Worm (Caenorhabditis elegans): ENCODE data around the gene wrb-1.

Gene wrb-1

DNA sequence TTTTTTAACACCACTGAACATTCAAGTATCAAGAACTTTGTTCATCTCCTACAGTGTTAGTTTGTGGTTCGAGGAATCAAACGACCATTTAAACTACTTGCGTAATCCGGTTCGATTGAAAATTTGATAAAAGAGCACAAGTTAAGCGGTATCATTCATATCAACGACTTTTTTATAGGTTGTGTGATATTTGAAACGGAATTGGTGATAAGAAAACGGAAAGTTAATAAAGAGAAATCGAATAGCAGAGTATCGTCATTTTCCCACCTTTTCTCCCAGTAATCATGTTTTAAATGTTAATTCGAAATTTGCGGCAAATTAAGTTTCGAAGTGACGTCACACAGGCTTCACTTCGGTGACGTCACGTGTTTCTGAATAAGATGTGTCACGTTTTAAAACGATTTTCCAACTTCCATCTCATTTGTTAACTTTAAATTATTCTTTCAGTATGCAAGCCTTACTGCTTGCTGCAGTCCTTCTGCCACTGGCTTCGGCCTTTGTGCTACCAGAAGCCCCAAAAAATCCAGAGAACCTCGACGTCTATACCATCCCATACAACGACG is 19.5 kb upstream of the wrb-1 start, which contains the start of gene T21H3.1:
Gene T21H3.1 (plus strand): TSS at position 448 of the 563 bp plus-strand sequence.
- TF ChIP-seq unc-62 (GFP tag; optimal IDR thresholded peaks at IDR 0.05): no peak

DNA sequence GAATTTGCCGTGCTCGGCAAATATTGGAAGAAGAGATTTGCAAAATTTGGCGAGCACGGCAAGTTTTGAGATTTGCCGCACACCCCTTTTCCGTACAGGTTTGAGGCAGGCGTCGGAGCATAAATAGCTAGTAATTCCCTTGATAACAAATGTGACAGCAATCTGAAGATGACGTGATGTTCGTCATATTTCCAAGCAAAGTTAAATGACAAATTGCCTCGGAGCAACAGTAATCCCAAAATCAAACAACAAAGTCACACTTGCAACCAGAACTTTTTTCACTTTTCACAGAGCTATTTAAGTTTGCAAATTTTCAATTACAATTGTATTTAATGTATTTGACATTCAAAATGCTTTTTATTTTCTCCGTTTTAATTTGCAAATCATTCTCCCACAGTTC is 16.6 kb upstream of the wrb-1 start, which contains the start of gene F25A2.1:
Gene F25A2.1 (plus strand): TSS at position 301 of the 400 bp plus-strand sequence.
- TF ChIP-seq unc-62 (GFP tag; optimal IDR thresholded peaks at IDR 0.05): no peak

DNA sequence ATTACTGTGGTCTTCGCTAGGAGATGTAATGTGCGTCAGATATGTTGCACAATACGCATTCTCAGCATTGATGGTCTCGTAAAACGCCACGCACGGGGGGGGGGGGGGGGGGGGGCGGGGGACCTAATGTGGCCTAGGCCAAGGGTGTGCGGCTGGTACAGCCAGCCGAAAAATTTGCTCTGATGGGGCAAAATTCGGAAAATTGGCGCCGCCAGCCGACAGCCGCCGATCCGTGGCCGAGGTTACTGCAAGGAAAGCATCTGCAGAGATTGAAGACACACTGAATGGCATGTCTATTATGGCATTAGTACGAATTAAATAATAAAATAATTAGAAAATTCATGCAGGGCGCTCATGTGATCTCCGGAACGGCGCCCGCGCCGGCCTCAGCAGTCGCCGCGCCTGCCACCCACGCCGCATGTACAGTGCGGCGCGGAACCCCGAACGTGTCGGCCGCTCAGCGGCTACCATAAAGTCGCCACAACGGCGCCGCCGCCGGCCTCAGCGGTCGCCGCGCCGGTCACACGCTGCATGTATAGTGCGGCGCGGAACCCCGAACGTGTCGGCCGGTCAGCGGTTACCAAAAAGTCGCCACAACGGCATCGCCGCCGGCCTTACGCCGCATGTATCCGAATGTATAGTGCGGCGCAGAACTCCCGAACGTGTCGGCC is 3.5 kb downstream of the wrb-1 start, which contains the start of gene Y50D4A.6:
Gene Y50D4A.6 (minus strand): TSS at position 51 of the 671 bp plus-strand sequence.
- no peak for TF ChIP-seq unc-62 (GFP tag; optimal IDR thresholded peaks at IDR 0.05)

DNA sequence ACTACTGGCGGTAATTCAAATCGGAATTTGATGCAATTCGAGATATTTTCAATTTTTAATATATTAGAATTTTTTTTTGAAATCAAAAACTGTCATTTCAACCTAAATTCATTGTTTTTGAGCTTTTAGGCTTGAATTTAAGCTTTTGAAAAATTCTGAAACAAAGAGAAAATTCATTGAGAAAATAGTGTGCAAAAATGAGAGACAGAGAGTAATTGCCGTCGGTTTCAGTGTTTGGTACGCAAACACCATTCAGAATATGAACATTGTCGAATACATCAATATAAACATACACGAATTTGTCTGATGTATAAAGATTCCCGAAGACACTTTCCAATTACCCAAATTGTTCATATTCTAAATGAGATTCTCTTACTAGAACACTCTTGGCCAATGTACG is 5.8 kb downstream of the wrb-1 start:
- no peak for TF ChIP-seq unc-62 (GFP tag; optimal IDR thresholded peaks at IDR 0.05)

DNA sequence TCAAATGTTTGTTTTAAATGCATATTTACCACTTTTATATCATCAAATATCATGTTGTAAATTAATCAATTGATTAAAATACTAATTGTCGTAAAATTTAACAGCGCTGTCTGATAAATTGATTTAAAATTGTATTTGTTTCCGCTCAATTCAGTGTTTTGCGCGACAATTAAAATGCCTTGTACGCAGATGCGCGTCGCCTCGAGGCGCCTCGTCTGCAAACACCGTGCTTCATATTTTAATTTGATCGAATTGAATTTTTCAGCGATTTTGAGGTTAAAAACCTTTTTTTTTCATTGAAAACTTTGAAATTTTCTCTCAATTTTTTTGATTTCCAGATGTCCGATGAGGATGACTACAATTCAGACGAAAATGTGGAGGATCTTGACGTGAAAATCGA is 11.1 kb downstream of the wrb-1 start, which contains the start of gene Y50D4A.5:
Gene Y50D4A.5 (plus strand): TSS at position 337 of the 400 bp plus-strand sequence.
- no peak for TF ChIP-seq unc-62 (GFP tag; optimal IDR thresholded peaks at IDR 0.05)

DNA sequence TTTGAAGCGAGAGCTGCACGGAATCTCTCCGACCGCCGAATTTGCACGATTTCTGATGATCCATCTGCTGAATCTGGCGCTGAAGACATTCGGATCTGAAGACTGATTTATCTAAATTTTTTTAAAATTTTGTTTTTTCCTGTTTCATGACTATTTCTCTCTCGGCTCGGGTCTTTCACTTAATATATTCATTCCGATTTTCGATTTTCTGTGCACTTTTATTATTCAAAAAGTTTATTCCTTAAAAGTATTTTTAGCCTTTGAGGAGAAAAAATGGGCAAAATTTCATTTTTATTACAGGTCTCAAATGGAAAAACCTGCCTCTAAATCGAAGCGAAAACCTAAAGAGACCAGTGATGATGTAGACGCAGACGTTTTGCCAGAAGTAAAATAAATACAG is 11.7 kb downstream of the wrb-1 start, which contains the start of gene Y50D4A.1:
Gene Y50D4A.1 (plus strand): TSS at position 301 of the 400 bp plus-strand sequence.
- no peak for TF ChIP-seq unc-62 (GFP tag; optimal IDR thresholded peaks at IDR 0.05)

DNA sequence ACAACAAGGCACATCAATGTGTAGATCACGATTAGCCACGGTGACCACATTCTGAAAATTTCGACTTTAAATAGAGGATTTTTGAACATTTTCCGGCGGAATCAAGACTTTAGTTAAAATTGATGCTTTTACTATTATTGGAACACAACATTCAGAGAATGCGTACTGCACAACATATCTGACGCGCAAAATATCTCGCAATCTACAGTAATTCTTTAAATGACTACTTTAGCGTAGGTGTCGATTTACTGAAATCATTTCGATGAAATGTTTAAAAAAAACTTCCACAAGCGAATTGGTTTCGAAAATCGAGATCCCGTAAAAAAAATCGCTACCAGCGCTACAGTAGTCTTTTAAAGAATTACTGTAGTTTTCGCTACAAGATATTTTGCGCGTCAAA is 24.6 kb downstream of the wrb-1 start, which contains the start of gene Y50D4A.10:
Gene Y50D4A.10 (minus strand): TSS at position 57 of the 400 bp plus-strand sequence.
- TF ChIP-seq unc-62 (GFP tag; optimal IDR thresholded peaks at IDR 0.05): no peak

DNA sequence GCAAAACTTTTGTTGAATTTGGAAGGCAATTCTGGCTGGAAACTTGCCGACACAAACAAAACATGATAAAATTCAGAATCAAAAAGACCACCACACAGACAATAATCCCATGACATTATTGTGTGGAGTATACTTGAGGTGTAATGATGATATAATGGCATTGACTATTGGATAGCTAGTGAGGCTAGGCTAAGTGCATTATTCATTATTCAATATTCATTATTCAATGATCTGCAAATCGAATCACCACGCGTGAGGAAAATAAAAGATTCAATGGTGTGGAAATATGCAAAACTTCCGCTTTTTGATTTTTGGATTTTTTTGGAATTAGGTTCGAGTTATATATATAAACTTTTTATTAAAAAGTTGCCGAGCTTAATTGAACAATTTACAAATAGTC is 27.7 kb downstream of the wrb-1 start:
- no peak for TF ChIP-seq unc-62 (GFP tag; optimal IDR thresholded peaks at IDR 0.05)

DNA sequence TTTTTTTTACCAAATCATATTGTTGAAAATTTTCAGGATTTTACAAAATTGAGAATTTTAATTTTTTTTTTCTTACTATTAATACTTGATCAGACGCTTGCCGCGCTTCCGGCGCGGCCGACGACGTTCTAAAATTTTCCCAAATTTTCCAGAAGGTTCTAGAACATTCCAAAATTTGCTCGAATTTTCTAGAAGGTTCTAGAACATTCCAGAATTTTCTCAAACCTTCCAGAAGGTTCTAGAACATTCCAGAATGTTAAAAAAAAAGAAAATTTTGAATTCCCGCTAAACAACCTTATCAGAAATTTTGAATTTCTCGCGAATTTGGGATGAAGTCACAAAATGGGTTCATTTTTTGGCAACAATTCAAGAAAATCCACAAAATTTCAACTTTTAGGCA is 30.4 kb downstream of the wrb-1 start:
- TF ChIP-seq unc-62 (GFP tag; optimal IDR thresholded peaks at IDR 0.05): no peak

DNA sequence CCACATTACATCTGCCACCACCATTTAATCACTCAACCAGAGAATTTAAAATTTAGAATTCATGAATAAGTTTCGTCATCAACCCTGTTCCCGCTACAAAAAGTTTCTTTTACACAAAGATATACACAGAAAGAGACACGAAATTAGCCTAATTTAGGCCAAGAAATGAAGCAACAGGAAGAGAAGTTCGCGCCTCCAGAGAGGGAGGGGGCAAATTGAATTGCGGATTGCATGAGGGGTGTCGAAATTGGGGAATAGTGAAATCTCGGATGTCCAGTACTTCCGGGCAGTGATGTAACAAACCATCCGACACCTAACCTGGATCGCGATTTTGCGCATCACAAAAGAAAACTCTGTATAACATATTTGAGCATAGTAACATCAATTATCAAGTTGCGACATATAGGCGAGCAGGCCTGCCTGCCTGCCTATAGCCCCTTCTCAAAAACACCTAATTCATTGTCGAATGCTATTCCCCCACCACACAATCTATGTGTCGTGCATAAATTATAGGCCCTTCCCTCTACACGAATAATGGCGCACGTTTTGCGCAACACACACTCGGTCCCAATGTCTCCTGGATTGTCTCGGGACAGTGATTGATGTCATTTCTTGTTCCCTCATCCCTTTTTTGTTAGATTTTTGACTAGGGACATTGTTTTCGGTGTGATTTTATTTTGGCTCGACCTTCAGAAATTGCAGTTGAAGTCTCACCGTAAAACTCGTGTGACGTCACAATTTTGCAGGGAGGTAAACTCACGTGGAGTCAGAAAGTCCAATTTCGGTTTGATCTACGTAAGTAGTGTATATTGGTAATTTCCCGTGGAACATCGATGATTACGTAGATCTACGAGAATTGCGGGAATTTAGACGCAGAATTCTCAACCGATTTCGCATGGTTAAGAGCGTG is 32.1 kb downstream of the wrb-1 start:
- no peak for TF ChIP-seq unc-62 (GFP tag; optimal IDR thresholded peaks at IDR 0.05)

DNA sequence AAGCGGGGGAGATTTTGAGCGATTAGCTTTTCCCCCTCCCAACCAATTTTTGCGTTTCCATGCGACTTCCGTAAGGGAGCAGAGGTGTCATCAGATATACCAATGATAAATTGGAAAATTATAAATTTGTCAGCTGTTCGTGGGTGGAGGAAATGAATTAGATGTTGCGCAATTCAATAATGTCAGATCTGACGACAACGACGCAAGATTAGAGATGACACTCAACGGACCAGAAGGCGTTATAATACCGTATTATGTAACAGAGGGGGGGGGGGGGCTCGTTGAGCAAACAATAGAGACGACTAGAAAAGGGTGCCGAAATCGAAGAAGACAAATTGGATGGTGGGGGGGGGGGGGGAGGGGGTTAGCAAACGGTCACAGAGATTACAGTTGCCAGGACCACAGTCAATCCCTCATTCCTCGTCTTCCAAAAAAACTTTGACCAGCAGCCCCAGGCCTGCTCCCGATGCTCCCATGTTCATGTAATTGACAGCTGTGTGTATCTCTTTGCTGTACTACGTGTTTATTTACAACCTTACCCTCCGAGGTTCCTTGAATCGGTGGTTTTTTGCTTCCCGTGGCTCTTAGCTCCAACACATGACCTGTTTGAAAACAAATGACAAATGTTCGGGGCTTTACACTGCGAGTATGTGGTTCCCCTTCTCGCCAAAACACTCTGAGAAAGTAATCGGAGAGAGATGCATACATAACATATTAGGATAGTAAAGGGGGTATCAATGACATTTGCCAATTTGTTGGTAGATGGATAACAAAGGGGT is 33.2 kb downstream of the wrb-1 start:
- TF ChIP-seq unc-62 (GFP tag; optimal IDR thresholded peaks at IDR 0.05): no peak

DNA sequence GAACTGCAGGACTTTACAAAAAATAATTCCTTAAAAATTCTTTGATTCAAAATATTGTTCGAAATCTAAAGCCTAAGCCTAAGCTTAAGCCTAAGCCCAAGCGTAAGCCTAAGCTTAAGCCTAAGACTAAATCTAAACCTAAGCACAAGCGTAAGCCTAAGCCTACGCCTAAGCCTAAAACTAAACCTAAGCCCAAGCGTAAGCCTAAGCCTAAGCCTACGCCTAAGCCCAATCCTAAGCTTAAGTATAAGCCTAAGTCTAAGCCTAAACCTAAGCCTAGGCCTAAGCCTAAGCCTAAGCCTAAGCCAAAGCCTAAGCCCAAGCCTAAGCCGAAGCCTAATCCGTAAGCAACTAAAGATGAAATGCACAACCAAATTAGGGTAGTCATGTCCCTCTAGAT is 34.7 kb downstream of the wrb-1 start:
- no peak for TF ChIP-seq unc-62 (GFP tag; optimal IDR thresholded peaks at IDR 0.05)

DNA sequence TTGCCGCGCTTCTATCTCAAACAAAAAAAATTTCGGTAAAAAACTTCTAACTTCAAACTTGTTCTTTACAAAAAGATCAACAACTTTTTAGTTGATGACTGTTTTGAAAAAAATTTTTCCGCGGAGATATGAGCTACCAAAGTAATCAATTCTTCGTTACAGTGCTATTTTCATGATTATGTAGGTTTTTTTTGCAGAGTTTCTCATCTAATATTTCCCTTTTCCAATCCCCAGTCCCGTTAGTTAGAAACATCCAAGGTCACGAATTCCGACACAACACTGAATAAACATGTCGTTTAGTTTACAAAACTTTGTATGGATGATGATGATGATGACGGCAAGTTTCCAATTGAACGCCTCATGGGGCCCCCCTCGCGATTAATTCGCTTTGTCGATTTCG is 36.7 kb downstream of the wrb-1 start:
- no peak for TF ChIP-seq unc-62 (GFP tag; optimal IDR thresholded peaks at IDR 0.05)

DNA sequence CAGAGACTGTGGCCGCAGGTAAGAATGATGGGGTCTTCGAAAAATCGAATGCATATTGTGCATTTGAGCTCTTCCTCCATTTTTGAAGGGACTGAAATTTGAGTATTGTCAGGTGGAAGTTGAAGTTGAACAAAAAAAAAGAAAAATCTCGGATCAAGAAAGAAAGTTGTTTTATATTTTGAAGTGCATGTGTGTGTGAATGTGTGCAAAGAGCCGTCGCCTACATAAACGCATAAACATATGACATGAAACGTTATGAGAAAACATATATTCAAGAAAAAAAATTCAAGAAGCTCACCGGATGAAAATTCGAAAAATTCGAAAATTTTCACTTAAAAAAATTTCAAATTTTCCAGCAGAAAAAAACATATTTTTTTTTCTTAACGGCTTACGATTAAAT is 39.5 kb downstream of the wrb-1 start, which contains the start of gene madd-2:
Gene madd-2 (minus strand): TSS at position 101 of the 400 bp plus-strand sequence.
- no peak for TF ChIP-seq unc-62 (GFP tag; optimal IDR thresholded peaks at IDR 0.05)
